Worm (Caenorhabditis elegans) whole organism, L4 larva: ENCODE results near the gene srx-33.
A peak's percentile ranks its signal among the peaks of the same experiment; 100 is the strongest.

Experiments used
- F49E8.2 ChIP-seq: sonication (generic microtip); optimal IDR thresholded peaks from 2 replicates; lab custom pipeline; 2016; ENCODE audit warnings: missing compliant biosample characterization, mild to moderate bottlenecking, missing genetic modification characterization, borderline replicate concordance
- Y48G9A.11 ChIP-seq: fragments of 200-800 bp; sonication (Bioruptor generic); IDR thresholded peaks from 2 replicates; pipeline ENCODE4 v1.3.6; 2022; ENCODE audit warnings: missing genetic modification reagents, missing genetic modification characterization, missing compliant biosample characterization
- attf-4 ChIP-seq: sonication (generic microtip); optimal IDR thresholded peaks from 3 replicates; lab custom pipeline; 2017; ENCODE audit warnings: missing biosample characterization, missing genetic modification characterization
- daf-16 ChIP-seq, 3 experiments: sonication (generic microtip); optimal IDR thresholded peaks; 2 replicates each; lab custom pipeline; 2016 to 2017; ENCODE audit warnings: missing genetic modification characterization in 3 of 3, missing genetic modification reagents in 3 of 3, mild to moderate bottlenecking in 2 of 3, missing compliant biosample characterization in 2 of 3, missing biosample characterization in 1 of 3, moderate library complexity in 1 of 3
- dmd-6 ChIP-seq: fragments of 200-800 bp; sonication (Bioruptor generic); IDR thresholded peaks from 2 replicates; pipeline ENCODE4 v1.3.6; 2022; ENCODE audit warnings: missing genetic modification reagents, missing genetic modification characterization, missing compliant biosample characterization
- dve-1 ChIP-seq: sonication (generic microtip); optimal IDR thresholded peaks from 2 replicates; lab custom pipeline; 2017; ENCODE audit warnings: antibody characterized with exemption, mild to moderate bottlenecking, missing genetic modification characterization, missing compliant biosample characterization; ENCODE audit not compliant: insufficient read depth
- egl-43 ChIP-seq: fragments of 200-800 bp; sonication (Bioruptor generic); IDR thresholded peaks from 2 replicates; pipeline ENCODE4 v1.3.6; 2022; ENCODE audit warnings: missing genetic modification reagents, missing genetic modification characterization, missing compliant biosample characterization
- fkh-10 ChIP-seq: fragments of 150-350 bp; optimal IDR thresholded peaks from 2 replicates; lab custom pipeline; 2014; ENCODE audit warnings: missing biosample characterization, missing genetic modification reagents, missing genetic modification characterization
- gei-8 ChIP-seq: fragments of 200-800 bp; sonication (Bioruptor generic); optimal IDR thresholded peaks from 2 replicates; lab custom pipeline; 2018; ENCODE audit warnings: mild to moderate bottlenecking, missing genetic modification characterization, missing compliant biosample characterization
- hlh-11 ChIP-seq: fragments of 200-800 bp; sonication (Bioruptor generic); optimal IDR thresholded peaks from 2 replicates; lab custom pipeline; 2018; ENCODE audit warnings: mild to moderate bottlenecking, missing genetic modification characterization, missing compliant biosample characterization
- lim-7 ChIP-seq: fragments of 200-800 bp; sonication (Bioruptor generic); IDR thresholded peaks from 2 replicates; pipeline ENCODE4 v1.3.6; 2022; ENCODE audit warnings: missing genetic modification characterization, missing compliant biosample characterization
- lin-1 ChIP-seq: fragments of 200-800 bp; sonication (Bioruptor generic); IDR thresholded peaks from 2 replicates; pipeline ENCODE4 v1.3.6; 2022; ENCODE audit warnings: missing genetic modification reagents, missing genetic modification characterization, missing compliant biosample characterization
- lin-38 ChIP-seq: fragments of 200-800 bp; sonication (Bioruptor generic); IDR thresholded peaks from 2 replicates; pipeline ENCODE4 v1.3.6; 2022; ENCODE audit warnings: missing genetic modification reagents, missing genetic modification characterization, missing compliant biosample characterization
- madf-5 ChIP-seq, 2 experiments: fragments of 200-800 bp; sonication (Bioruptor generic); IDR thresholded peaks; 2 replicates each; pipeline ENCODE4 v1.3.6; 2022; ENCODE audit warnings: missing compliant biosample characterization in 2 of 2, missing genetic modification characterization in 2 of 2
- madf-9 ChIP-seq: fragments of 200-800 bp; sonication (Bioruptor generic); conservative IDR thresholded peaks from 2 replicates; pipeline ENCODE4 v1.3.6; 2022; ENCODE audit warnings: missing genetic modification reagents, missing genetic modification characterization, missing compliant biosample characterization
- mes-2 ChIP-seq: sonication (generic microtip); optimal IDR thresholded peaks from 2 replicates; lab custom pipeline; 2016; ENCODE audit warnings: missing genotype, mild to moderate bottlenecking, missing genetic modification characterization, missing compliant biosample characterization; ENCODE audit not compliant: poor library complexity, severe bottlenecking
- mxl-3 ChIP-seq: fragments of 200-800 bp; sonication (Bioruptor generic); optimal IDR thresholded peaks from 2 replicates; lab custom pipeline; 2018; ENCODE audit warnings: mild to moderate bottlenecking, missing genetic modification characterization, missing compliant biosample characterization
- nhr-102 ChIP-seq: sonication (generic microtip); optimal IDR thresholded peaks from 2 replicates; lab custom pipeline; 2016; ENCODE audit warnings: mild to moderate bottlenecking, missing genetic modification characterization, moderate library complexity, missing compliant biosample characterization
- nhr-28 ChIP-seq: fragments of 150-350 bp; optimal IDR thresholded peaks from 2 replicates; lab custom pipeline; 2014; ENCODE audit warnings: missing biosample characterization, missing genetic modification characterization
- nhr-6 ChIP-seq: fragments of 150-350 bp; optimal IDR thresholded peaks from 2 replicates; lab custom pipeline; 2014; ENCODE audit warnings: missing biosample characterization, missing genetic modification characterization
- nhr-77 ChIP-seq: fragments of 150-350 bp; optimal IDR thresholded peaks from 2 replicates; lab custom pipeline; 2014; ENCODE audit warnings: missing biosample characterization, missing genetic modification characterization
- pqm-1 ChIP-seq: sonication (generic microtip); optimal IDR thresholded peaks from 2 replicates; lab custom pipeline; 2017; ENCODE audit warnings: missing biosample characterization, missing genetic modification characterization
- snpc-1.2 ChIP-seq: fragments of 200-800 bp; sonication (Bioruptor generic); IDR thresholded peaks from 2 replicates; pipeline ENCODE4 v1.3.6; 2022; ENCODE audit warnings: missing genetic modification reagents, missing genetic modification characterization, missing compliant biosample characterization
- tra-1 ChIP-seq: fragments of 200-800 bp; sonication (Bioruptor generic); IDR thresholded peaks from 2 replicates; pipeline ENCODE4 v1.3.6; 2022; ENCODE audit warnings: missing genetic modification reagents, missing genetic modification characterization, missing compliant biosample characterization
- unc-39 ChIP-seq: sonication (generic microtip); optimal IDR thresholded peaks from 2 replicates; lab custom pipeline; 2017; ENCODE audit warnings: missing biosample characterization, missing genetic modification characterization
- unc-62 ChIP-seq, 3 experiments: fragments of 150-350 bp in 1 of 3; sonication (generic microtip); optimal IDR thresholded peaks in 2 of 3; peaks in 1 of 3; 1 replicate in 1 of 3; 2 replicates in 2 of 3; lab custom pipeline; 2014 to 2017; ENCODE audit warnings: missing biosample characterization in 3 of 3, missing genetic modification characterization in 3 of 3, missing genetic modification reagents in 3 of 3, missing genotype in 1 of 3
- ztf-7 ChIP-seq: fragments of 150-350 bp; optimal IDR thresholded peaks from 2 replicates; lab custom pipeline; 2014; ENCODE audit warnings: missing biosample characterization, missing genetic modification characterization

srx-33 gene

ce11 chrV:7075646-7076045 is 43.0 kb downstream of the srx-33 start, which contains the start of gene npa-1:
Gene npa-1 (plus strand): TSS chrV:7075787.
- TF ChIP-seq tra-1 (no peak), mxl-3 (peak; percentile 19), nhr-6 (tag; lab: Kevin White, UChicago) (no peak), dmd-6 (GFP tag; lab: Robert Waterston, UW) (peak; percentile 43), ztf-7 (no peak), daf-16 (GFP tag; optimal IDR thresholded peaks at IDR 0.05; lab: Kevin White, UChicago) (no peak), daf-16 (tag; optimal IDR thresholded peaks at IDR 0.05; lab: Kevin White, UChicago) (peak; percentile 51), nhr-102 (tag; lab: Kevin White, UChicago) (peak; percentile 5), pqm-1 (tag; lab: Kevin White, UChicago) (peak; percentile 60), F49E8.2 (tag; lab: Kevin White, UChicago) (no peak), fkh-10 (GFP tag; lab: Kevin White, UChicago) (no peak), mes-2 (tag; lab: Kevin White, UChicago) (peak; percentile 18), Y48G9A.11 (GFP tag; lab: Robert Waterston, UW) (no peak), lin-1 (GFP tag; lab: Robert Waterston, UW) (0 out of 2 replicates have a peak, but pooled peaks have one; percentile 18), attf-4 (tag; lab: Kevin White, UChicago) (no peak), hlh-11 (peak; percentile 61), nhr-28 (tag; lab: Kevin White, UChicago) (peak; percentile 75), nhr-77 (tag; lab: Kevin White, UChicago) (peak; percentile 13), dve-1 (tag; lab: Kevin White, UChicago) (peak; percentile 26)

ce11 chrV:7072309-7072708 is 46.4 kb downstream of the srx-33 start, which contains the start of gene F27B10.1:
Gene F27B10.1 (plus strand): TSS chrV:7072609.
- TF ChIP-seq F49E8.2 (tag; lab: Kevin White, UChicago) (no peak), lin-38 (GFP tag; lab: Robert Waterston, UW) (no peak), gei-8 (GFP tag; lab: Kevin White, UChicago) (no peak), madf-9 (GFP tag; lab: Robert Waterston, UW) (no peak)

ce11 chrV:7069605-7070004 is 49.1 kb downstream of the srx-33 start:
- 0 out of 2 replicates have a peak, but pooled peaks have one; percentile 11 for TF ChIP-seq snpc-1.2 (GFP tag; lab: Robert Waterston, UW)
- TF ChIP-seq lim-7 (GFP tag; lab: Robert Waterston, UW), result 0 out of 2 replicates have a peak, but pooled peaks have one; percentile 54
- 0 out of 2 replicates have a peak, but pooled peaks have one; percentile 30 for TF ChIP-seq egl-43 (GFP tag; lab: Robert Waterston, UW)
- TF ChIP-seq mes-2 (tag; lab: Kevin White, UChicago), result peak; percentile 9
- TF ChIP-seq madf-5 (GFP tag; IDR thresholded peaks at IDR 0.05; lab: Robert Waterston, UW), result 0 out of 4 replicates have a peak, but pooled peaks of 1 of the 2 experiments have one; percentile 29
- TF ChIP-seq unc-39, result no peak
- TF ChIP-seq, all 104 proteins: peak for 5

ce11 chrV:7068861-7069260 is 49.8 kb downstream of the srx-33 start:
- TF ChIP-seq unc-62 (GFP tag; optimal IDR thresholded peaks at IDR 0.05 in 1 of 2; lab: Kevin White, UChicago), result peak in 1 of 2 experiments; percentile 59
- no peak for TF ChIP-seq unc-62 (tag; optimal IDR thresholded peaks at IDR 0.05; lab: Kevin White, UChicago)
- TF ChIP-seq gei-8 (GFP tag; lab: Kevin White, UChicago), result no peak
